Fruit fly (Drosophila melanogaster): Measurements from ENCODE around the gene Urm1.

Urm1 gene

dm6 chr3L:7610522-7610921 is 29.7 kb downstream of the Urm1 start:
- TF ChIP-seq CG5204 (GFP tag; optimal IDR thresholded peaks at IDR 0.05) (no peak), CG11617 (GFP tag; optimal IDR thresholded peaks at IDR 0.05) (no peak), CG12768 (GFP tag; optimal IDR thresholded peaks at IDR 0.05) (no peak), CG14711 (tag; optimal IDR thresholded peaks at IDR 0.05) (no peak)

dm6 chr3L:7606336-7607001 is 33.8 kb downstream of the Urm1 start:
- TF ChIP-seq CG11617 (GFP tag; optimal IDR thresholded peaks at IDR 0.05) (no peak), Crg-1 (GFP tag; optimal IDR thresholded peaks at IDR 0.05) (no peak), ovo (GFP tag; optimal IDR thresholded peaks at IDR 0.05) (no peak), CG33017 (tag; optimal IDR thresholded peaks at IDR 0.05) (no peak)

- TF ChIP-seq Mnt (GFP tag; optimal IDR thresholded peaks at IDR 0.05) (no peak), CG7045 (GFP tag; optimal IDR thresholded peaks at IDR 0.05) (no peak), cnc (optimal IDR thresholded peaks at IDR 0.05) (no peak), CG7101 (tag; optimal IDR thresholded peaks at IDR 0.05) (no peak), Clk (GFP tag; optimal IDR thresholded peaks at IDR 0.05) (no peak), Hr96 (GFP tag; optimal IDR thresholded peaks at IDR 0.05) (no peak), bab1 (GFP tag; optimal IDR thresholded peaks at IDR 0.05) (no peak), CG33017 (tag; optimal IDR thresholded peaks at IDR 0.05) (no peak), CG14711 (tag; optimal IDR thresholded peaks at IDR 0.05) (no peak), Crg-1 (GFP tag; optimal IDR thresholded peaks at IDR 0.05) (no peak), CG1620 (GFP tag; optimal IDR thresholded peaks at IDR 0.05) (no peak), cic (GFP tag; optimal IDR thresholded peaks at IDR 0.05) (no peak), CG5204 (GFP tag; optimal IDR thresholded peaks at IDR 0.05) (no peak)
These were observed 35.4 kb downstream of the Urm1 start for dm6 chr3L:7604863-7605262.

dm6 chr3L:7603397-7603796 is 36.8 kb downstream of the Urm1 start:
- no peak for TF ChIP-seq CG12768 (GFP tag; optimal IDR thresholded peaks at IDR 0.05)
- TF ChIP-seq CG7101 (tag; optimal IDR thresholded peaks at IDR 0.05) = no peak
- TF ChIP-seq CG33017 (tag; optimal IDR thresholded peaks at IDR 0.05) = no peak
- TF ChIP-seq bab1 (GFP tag; optimal IDR thresholded peaks at IDR 0.05) = no peak
- no peak for TF ChIP-seq Hr96 (GFP tag; optimal IDR thresholded peaks at IDR 0.05)
- TF ChIP-seq pad (GFP tag; optimal IDR thresholded peaks at IDR 0.05) = no peak
- TF ChIP-seq CG14711 (tag; optimal IDR thresholded peaks at IDR 0.05) = no peak
- TF ChIP-seq tj (GFP tag; optimal IDR thresholded peaks at IDR 0.05) = no peak
- TF ChIP-seq ovo (GFP tag; optimal IDR thresholded peaks at IDR 0.05) = no peak

dm6 chr3L:7601122-7601841 is 39.0 kb downstream of the Urm1 start:
- TF ChIP-seq Crg-1 (GFP tag; optimal IDR thresholded peaks at IDR 0.05) (no peak), Clk (GFP tag; optimal IDR thresholded peaks at IDR 0.05) (no peak), Mnt (GFP tag; optimal IDR thresholded peaks at IDR 0.05) (no peak), Hr96 (GFP tag; optimal IDR thresholded peaks at IDR 0.05) (no peak), CG1620 (GFP tag; optimal IDR thresholded peaks at IDR 0.05) (no peak), CG7101 (tag; optimal IDR thresholded peaks at IDR 0.05) (no peak), CG7045 (GFP tag; optimal IDR thresholded peaks at IDR 0.05) (no peak), kay (GFP tag; ENCODE audit: borderline replicate concordance) (no peak), CG11617 (GFP tag; optimal IDR thresholded peaks at IDR 0.05) (no peak), cic (GFP tag; optimal IDR thresholded peaks at IDR 0.05) (no peak)

- no peak for TF ChIP-seq CG5204 (GFP tag; optimal IDR thresholded peaks at IDR 0.05)
- no peak for TF ChIP-seq ovo (GFP tag; optimal IDR thresholded peaks at IDR 0.05)
- TF ChIP-seq Clk (GFP tag; optimal IDR thresholded peaks at IDR 0.05) = no peak
- TF ChIP-seq cic (GFP tag; optimal IDR thresholded peaks at IDR 0.05) = no peak
- TF ChIP-seq CG33017 (tag; optimal IDR thresholded peaks at IDR 0.05) = no peak
- TF ChIP-seq CG1620 (GFP tag; optimal IDR thresholded peaks at IDR 0.05) = no peak
- TF ChIP-seq toe (GFP tag; optimal IDR thresholded peaks at IDR 0.05) = no peak
- TF ChIP-seq CG7101 (tag; optimal IDR thresholded peaks at IDR 0.05) = no peak
- TF ChIP-seq bab1 (GFP tag; optimal IDR thresholded peaks at IDR 0.05) = no peak
- no peak for TF ChIP-seq Mnt (GFP tag; optimal IDR thresholded peaks at IDR 0.05)
- TF ChIP-seq CG11617 (GFP tag; optimal IDR thresholded peaks at IDR 0.05) = no peak
- no peak for TF ChIP-seq cnc (optimal IDR thresholded peaks at IDR 0.05)
- TF ChIP-seq Crg-1 (GFP tag; optimal IDR thresholded peaks at IDR 0.05) = no peak
- TF ChIP-seq tj (GFP tag; optimal IDR thresholded peaks at IDR 0.05) = no peak
- TF ChIP-seq CG12768 (GFP tag; optimal IDR thresholded peaks at IDR 0.05) = no peak
- no peak for TF ChIP-seq Hr96 (GFP tag; optimal IDR thresholded peaks at IDR 0.05)
- TF ChIP-seq kay (GFP tag; ENCODE audit: borderline replicate concordance) = no peak
These were observed 41.9 kb downstream of the Urm1 start for dm6 chr3L:7598329-7598728.

dm6 chr3L:7592791-7593190 is 47.5 kb downstream of the Urm1 start, which contains the start of gene Pura:
TSS of gene Pura (plus strand) at chr3L:7593091.
- no peak for TF ChIP-seq CG33017 (tag; optimal IDR thresholded peaks at IDR 0.05)
- no peak for TF ChIP-seq CG1620 (GFP tag; optimal IDR thresholded peaks at IDR 0.05)
- no peak for TF ChIP-seq Crg-1 (GFP tag; optimal IDR thresholded peaks at IDR 0.05)
- TF ChIP-seq kay (GFP tag; ENCODE audit: borderline replicate concordance) = no peak
- no peak for TF ChIP-seq bab1 (GFP tag; optimal IDR thresholded peaks at IDR 0.05)
- no peak for TF ChIP-seq tj (GFP tag; optimal IDR thresholded peaks at IDR 0.05)
- no peak for TF ChIP-seq CG7045 (GFP tag; optimal IDR thresholded peaks at IDR 0.05)
- no peak for TF ChIP-seq ovo (GFP tag; optimal IDR thresholded peaks at IDR 0.05)
- TF ChIP-seq Mnt (GFP tag; optimal IDR thresholded peaks at IDR 0.05) = no peak
- TF ChIP-seq cnc (optimal IDR thresholded peaks at IDR 0.05) = no peak
- TF ChIP-seq CG7101 (tag; optimal IDR thresholded peaks at IDR 0.05) = no peak
- TF ChIP-seq cic (GFP tag; optimal IDR thresholded peaks at IDR 0.05) = no peak

All from whole organism, adult.